Worm (Caenorhabditis elegans) whole organism, L3 larva: ENCODE results near the gene scav-5.

ENCODE experiments used
- ZK546.5 ChIP-seq: sonication (generic microtip); optimal IDR thresholded peaks from 2 replicates; lab custom pipeline; 2017; ENCODE audit warnings: missing biosample characterization, missing genetic modification characterization
- aly-2 ChIP-seq: fragments of 150-350 bp; optimal IDR thresholded peaks from 2 replicates; lab custom pipeline; 2014; ENCODE audit warnings: missing biosample characterization, missing genetic modification characterization
- ama-1 ChIP-seq: fragments of 150-350 bp; optimal IDR thresholded peaks from 2 replicates; lab custom pipeline; 2018
- ceh-16 ChIP-seq: sonication (generic microtip); optimal IDR thresholded peaks from 2 replicates; lab custom pipeline; 2017; ENCODE audit warnings: missing biosample characterization, missing genetic modification characterization
- ceh-82 ChIP-seq: fragments of 150-350 bp; optimal IDR thresholded peaks from 2 replicates; lab custom pipeline; 2014; ENCODE audit warnings: missing biosample characterization, missing genetic modification characterization
- ceh-9 ChIP-seq: sonication (generic microtip); optimal IDR thresholded peaks from 2 replicates; lab custom pipeline; 2018; ENCODE audit warnings: missing biosample characterization, missing genetic modification characterization
- daf-12 ChIP-seq: fragments of 150-350 bp; optimal IDR thresholded peaks from 2 replicates; lab custom pipeline; 2014; ENCODE audit warnings: missing biosample characterization, missing genetic modification reagents, missing genetic modification characterization
- egl-27 ChIP-seq: sonication (generic microtip); optimal IDR thresholded peaks from 4 replicates; lab custom pipeline; 2017; ENCODE audit warnings: missing biosample characterization, missing genetic modification reagents, missing genetic modification characterization
- egl-5 ChIP-seq: fragments of 150-350 bp; optimal IDR thresholded peaks from 2 replicates; lab custom pipeline; 2017; ENCODE audit warnings: missing biosample characterization, missing genetic modification reagents, missing genetic modification characterization, inconsistent platforms
- elt-1 ChIP-seq: fragments of 150-350 bp; optimal IDR thresholded peaks from 2 replicates; lab custom pipeline; 2014; ENCODE audit warnings: missing biosample characterization, missing genetic modification characterization
- elt-2 ChIP-seq: sonication (generic microtip); optimal IDR thresholded peaks from 2 replicates; lab custom pipeline; 2016; ENCODE audit warnings: missing genetic modification reagents, mild to moderate bottlenecking, missing genetic modification characterization, missing compliant biosample characterization
- elt-3 ChIP-seq, 3 experiments: fragments of 150-350 bp in 1 of 3; sonication (generic microtip) in 2 of 3; optimal IDR thresholded peaks; 2 replicates in 2 of 3; 4 replicates in 1 of 3; lab custom pipeline; 2014 to 2017; ENCODE audit warnings: missing biosample characterization in 3 of 3, missing genetic modification characterization in 3 of 3
- eor-1 ChIP-seq, 2 experiments: fragments of 150-350 bp; optimal IDR thresholded peaks; 2 replicates each; lab custom pipeline; 2014 to 2018; ENCODE audit warnings: missing biosample characterization in 2 of 2, missing genetic modification characterization in 2 of 2
- fkh-10 ChIP-seq: sonication (generic microtip); optimal IDR thresholded peaks from 2 replicates; lab custom pipeline; 2017; ENCODE audit warnings: missing biosample characterization, missing genetic modification reagents, missing genetic modification characterization
- fos-1 ChIP-seq: fragments of 150-350 bp; optimal IDR thresholded peaks from 2 replicates; lab custom pipeline; 2014; ENCODE audit warnings: missing biosample characterization, missing genetic modification characterization
- hmg-11 ChIP-seq: sonication (generic microtip); optimal IDR thresholded peaks from 2 replicates; lab custom pipeline; 2016; ENCODE audit warnings: missing genetic modification characterization, missing compliant biosample characterization
- lin-15B ChIP-seq: fragments of 150-350 bp; optimal IDR thresholded peaks from 2 replicates; lab custom pipeline; 2014; ENCODE audit warnings: missing biosample characterization, missing genetic modification characterization
- lin-39 ChIP-seq: fragments of 150-350 bp; optimal IDR thresholded peaks from 2 replicates; lab custom pipeline; 2018; ENCODE audit warnings: missing biosample characterization, missing genetic modification reagents, missing genetic modification characterization
- lsy-12 ChIP-seq: sonication (generic microtip); optimal IDR thresholded peaks from 2 replicates; lab custom pipeline; 2016; ENCODE audit warnings: mild to moderate bottlenecking, missing genetic modification characterization, missing compliant biosample characterization
- mdl-1 ChIP-seq: fragments of 150-350 bp; optimal IDR thresholded peaks from 2 replicates; lab custom pipeline; 2014; ENCODE audit warnings: missing biosample characterization, missing genetic modification characterization
- mml-1 ChIP-seq: fragments of 150-350 bp; sonication (generic microtip); optimal IDR thresholded peaks from 3 replicates; lab custom pipeline; 2014; ENCODE audit warnings: missing biosample characterization, missing genetic modification characterization
- nfya-1 ChIP-seq: sonication (generic microtip); optimal IDR thresholded peaks from 2 replicates; lab custom pipeline; 2017; ENCODE audit warnings: missing genetic modification characterization, mild to moderate bottlenecking, missing compliant biosample characterization, antibody characterized with exemption, moderate library complexity; ENCODE audit not compliant: insufficient read depth
- nhr-12 ChIP-seq: fragments of 150-350 bp; optimal IDR thresholded peaks from 2 replicates; lab custom pipeline; 2014; ENCODE audit warnings: missing biosample characterization, missing genetic modification characterization
- nhr-23 ChIP-seq: fragments of 150-350 bp; optimal IDR thresholded peaks from 2 replicates; lab custom pipeline; 2014; ENCODE audit warnings: missing biosample characterization, missing genetic modification reagents, missing genetic modification characterization
- nhr-237 ChIP-seq: fragments of 150-350 bp; optimal IDR thresholded peaks from 2 replicates; lab custom pipeline; 2014; ENCODE audit warnings: missing biosample characterization, missing genetic modification characterization
- nhr-25 ChIP-seq: sonication (generic microtip); optimal IDR thresholded peaks from 2 replicates; lab custom pipeline; 2017; ENCODE audit warnings: missing biosample characterization, missing genetic modification characterization
- nhr-28 ChIP-seq: fragments of 150-350 bp; optimal IDR thresholded peaks from 2 replicates; lab custom pipeline; 2014; ENCODE audit warnings: missing biosample characterization, missing genetic modification characterization
- nhr-43 ChIP-seq: sonication (generic microtip); optimal IDR thresholded peaks from 2 replicates; lab custom pipeline; 2016; ENCODE audit warnings: mild to moderate bottlenecking, missing genetic modification characterization, missing compliant biosample characterization; ENCODE audit not compliant: poor library complexity, severe bottlenecking
- nhr-67 ChIP-seq: fragments of 150-350 bp; optimal IDR thresholded peaks from 2 replicates; lab custom pipeline; 2014; ENCODE audit warnings: missing biosample characterization, missing genetic modification characterization
- pqm-1 ChIP-seq: fragments of 150-350 bp; optimal IDR thresholded peaks from 2 replicates; lab custom pipeline; 2017; ENCODE audit warnings: missing biosample characterization, missing genetic modification characterization, inconsistent platforms
- skn-1 ChIP-seq: fragments of 150-350 bp; optimal IDR thresholded peaks from 2 replicates; lab custom pipeline; 2014; ENCODE audit warnings: missing biosample characterization, missing genetic modification characterization
- snpc-4 ChIP-seq: fragments of 150-350 bp; optimal IDR thresholded peaks from 2 replicates; lab custom pipeline; 2014; ENCODE audit warnings: missing biosample characterization, missing genetic modification characterization
- unc-39 ChIP-seq: sonication (generic microtip); optimal IDR thresholded peaks from 4 replicates; lab custom pipeline; 2017; ENCODE audit warnings: missing biosample characterization, missing genetic modification characterization
- zag-1 ChIP-seq: fragments of 150-350 bp; optimal IDR thresholded peaks from 2 replicates; lab custom pipeline; 2014; ENCODE audit warnings: missing biosample characterization, missing genetic modification characterization
- ztf-11 ChIP-seq: fragments of 150-350 bp; optimal IDR thresholded peaks from 2 replicates; lab custom pipeline; 2014; ENCODE audit warnings: missing biosample characterization, missing genetic modification characterization
- ztf-4 ChIP-seq: fragments of 150-350 bp; optimal IDR thresholded peaks from 2 replicates; lab custom pipeline; 2014; ENCODE audit warnings: missing biosample characterization, missing genetic modification characterization

The scav-5 gene

DNA sequence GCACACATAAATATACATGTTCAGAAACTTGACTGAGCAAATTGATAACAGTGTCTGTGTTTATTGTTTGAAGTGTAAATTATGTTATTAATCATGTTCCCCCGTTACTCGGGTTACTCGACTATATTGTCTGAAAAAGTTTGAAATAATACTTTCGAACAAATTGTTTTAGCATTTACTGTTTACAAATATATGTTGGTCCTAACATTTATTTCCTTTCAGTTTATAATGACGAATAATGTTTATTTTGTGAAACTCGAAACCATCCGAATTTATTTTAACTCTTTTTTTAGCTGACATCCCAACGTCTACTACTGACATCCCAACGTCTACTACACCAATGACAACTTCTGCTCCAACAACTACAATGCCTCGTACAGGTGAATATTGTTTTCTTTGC lies 10.7 kb downstream of the scav-5 start, which contains the start of gene R07B1.7:
Gene R07B1.7 (plus strand): TSS at position 301 of the 400 bp plus-strand sequence.
- TF ChIP-seq nhr-67, result no peak
- TF ChIP-seq nhr-237 (tag; lab: Kevin White, UChicago), result no peak
- no peak for TF ChIP-seq egl-27
- no peak for TF ChIP-seq ztf-11 (tag; lab: Kevin White, UChicago)
- TF ChIP-seq aly-2 (tag; lab: Kevin White, UChicago), result no peak
- TF ChIP-seq hmg-11 (tag; lab: Kevin White, UChicago), result no peak
- no peak for TF ChIP-seq egl-5 (tag; lab: Kevin White, UChicago)
- no peak for TF ChIP-seq lin-39 (tag; lab: Kevin White, UChicago)
- no peak for TF ChIP-seq elt-2 (tag; lab: Kevin White, UChicago)
- no peak for TF ChIP-seq zag-1

DNA sequence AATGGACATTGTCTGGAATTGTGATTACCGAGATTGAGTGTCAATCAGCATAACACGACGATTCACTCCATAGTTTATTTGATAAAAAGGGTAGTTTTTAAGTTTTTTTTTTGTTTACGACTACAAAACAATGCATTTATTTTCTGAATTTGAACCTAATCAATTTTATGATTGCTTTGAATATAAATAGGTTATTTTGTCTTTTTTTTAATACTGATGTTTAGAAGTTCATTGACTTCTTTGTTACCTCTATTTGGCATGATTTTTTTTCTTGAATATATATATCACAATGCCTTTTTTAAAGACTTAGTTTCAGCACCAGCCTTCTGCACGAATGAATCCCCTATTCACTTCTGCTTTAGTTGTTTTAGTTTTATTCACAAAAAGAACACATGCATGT lies 11.4 kb downstream of the scav-5 start, which contains the start of gene R07B1.13:
Gene R07B1.13 (plus strand): TSS at position 301 of the 400 bp plus-strand sequence.
- TF ChIP-seq lin-15B (no peak), nhr-25 (tag; lab: Kevin White, UChicago) (no peak), elt-2 (tag; lab: Kevin White, UChicago) (no peak), mml-1 (tag; lab: Kevin White, UChicago) (no peak)
- TF ChIP-seq, all 47 proteins: peak for 0

DNA sequence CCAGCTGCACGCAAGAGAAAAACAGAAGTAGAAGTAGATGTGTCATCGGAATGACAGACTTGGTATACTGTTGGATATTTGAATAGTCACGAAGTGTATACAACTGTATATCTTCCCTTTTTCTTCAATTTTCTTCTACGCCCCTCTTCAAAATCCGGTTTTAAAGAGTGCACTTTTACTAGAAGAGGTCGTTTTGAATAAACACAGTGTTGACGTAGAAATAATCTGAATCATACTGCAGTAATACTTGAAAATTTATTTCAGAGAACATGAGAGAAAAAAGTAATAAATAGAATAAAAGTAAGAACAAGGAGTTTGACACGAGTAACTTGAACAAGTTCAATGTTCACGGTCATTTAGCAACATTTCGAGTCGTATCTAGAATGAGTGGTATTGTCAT lies 14.4 kb downstream of the scav-5 start, which contains the start of gene R07B1.8:
Gene R07B1.8 (minus strand): TSS at position 101 of the 400 bp plus-strand sequence.
- TF ChIP-seq aly-2 (tag; lab: Kevin White, UChicago) (no peak), egl-5 (tag; lab: Kevin White, UChicago) (no peak), daf-12 (tag; lab: Kevin White, UChicago) (no peak), skn-1 (tag; lab: Kevin White, UChicago) (no peak), ceh-16 (tag; lab: Kevin White, UChicago) (no peak), nhr-67 (no peak), fos-1 (tag; lab: Kevin White, UChicago) (no peak), zag-1 (no peak), nhr-43 (tag; lab: Kevin White, UChicago) (no peak), mml-1 (tag; lab: Kevin White, UChicago) (no peak), nhr-237 (tag; lab: Kevin White, UChicago) (no peak), elt-1 (no peak), nfya-1 (no peak), ceh-9 (tag; lab: Kevin White, UChicago) (no peak), ama-1 (no peak)

ce11 chrX:9877117-9877516 lies 19.0 kb downstream of the scav-5 start, which contains the start of gene R07B1.9:
TSS of gene R07B1.9 (plus strand) at chrX:9877417.
- TF ChIP-seq nhr-43 (tag; lab: Kevin White, UChicago) (no peak), egl-27 (no peak), daf-12 (tag; lab: Kevin White, UChicago) (no peak), nhr-12 (no peak), ZK546.5 (tag; lab: Kevin White, UChicago) (no peak), mdl-1 (tag; lab: Kevin White, UChicago) (no peak), pqm-1 (no peak), fkh-10 (GFP tag; lab: Kevin White, UChicago) (no peak), ceh-82 (tag; lab: Kevin White, UChicago) (no peak), aly-2 (tag; lab: Kevin White, UChicago) (no peak), elt-3 (tag; optimal IDR thresholded peaks at IDR 0.05; lab: Kevin White, UChicago) (no peak), elt-2 (tag; lab: Kevin White, UChicago) (no peak), nhr-23 (tag; lab: Kevin White, UChicago) (no peak), zag-1 (no peak), elt-1 (no peak), ama-1 (no peak), nhr-237 (tag; lab: Kevin White, UChicago) (no peak), ceh-9 (tag; lab: Kevin White, UChicago) (no peak)

DNA sequence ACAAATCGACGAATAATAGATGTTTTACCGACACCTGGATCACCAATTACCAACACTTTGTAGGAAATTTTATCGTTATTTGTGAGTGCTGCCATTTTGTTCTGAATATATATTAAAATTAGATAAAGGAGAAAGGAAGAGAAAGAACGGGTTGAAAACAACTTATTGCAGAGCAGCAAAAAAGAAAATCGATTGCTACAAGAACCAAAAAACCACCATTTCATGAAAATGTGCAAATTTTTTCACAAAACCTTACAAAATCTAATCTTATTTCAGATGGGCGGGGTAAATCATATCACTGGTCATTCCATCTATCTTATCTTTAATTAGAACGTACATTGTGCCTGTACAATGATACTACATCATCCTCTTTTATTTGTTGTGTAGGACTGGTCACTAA lies 23.9 kb downstream of the scav-5 start, which contains the start of gene glo-1:
Gene glo-1 (minus strand): TSS at position 101 of the 400 bp plus-strand sequence.
- TF ChIP-seq egl-27, result no peak
- no peak for TF ChIP-seq pqm-1
- no peak for TF ChIP-seq nfya-1
- no peak for TF ChIP-seq nhr-237 (tag; lab: Kevin White, UChicago)
- TF ChIP-seq ama-1, result no peak
- no peak for TF ChIP-seq eor-1 (tag; optimal IDR thresholded peaks at IDR 0.05; lab: Kevin White, UChicago)
- no peak for TF ChIP-seq snpc-4 (tag; lab: Kevin White, UChicago)
- no peak for TF ChIP-seq ztf-4
- no peak for TF ChIP-seq elt-2 (tag; lab: Kevin White, UChicago)
- no peak for TF ChIP-seq nhr-23 (tag; lab: Kevin White, UChicago)
- TF ChIP-seq nhr-28 (tag; lab: Kevin White, UChicago), result no peak
- no peak for TF ChIP-seq mml-1 (tag; lab: Kevin White, UChicago)
- TF ChIP-seq unc-39 (tag; lab: Kevin White, UChicago), result no peak
- TF ChIP-seq mdl-1 (tag; lab: Kevin White, UChicago), result no peak
- no peak for TF ChIP-seq elt-1
- no peak for TF ChIP-seq zag-1
- no peak for TF ChIP-seq lsy-12 (tag; lab: Kevin White, UChicago)
- TF ChIP-seq skn-1 (tag; lab: Kevin White, UChicago), result no peak
